Fruit fly (Drosophila melanogaster) whole organism, embryonic: ENCODE measurements around the gene CG33769.

Source experiments
- CG16813 ChIP-seq: fragments of 200-800 bp; sonication (Bioruptor generic); IDR thresholded peaks from 3 replicates; pipeline ENCODE4 v1.3.6; 2022; ENCODE audit warnings: missing biosample characterization, missing genetic modification characterization; ENCODE audit not compliant: partially characterized antibody
- cad ChIP-seq: fragments of >200 bp; optimal IDR thresholded peaks from 2 replicates; lab custom pipeline; 2017; ENCODE audit warnings: missing biosample characterization, missing genetic modification characterization
- stc ChIP-seq: fragments of 200-800 bp; sonication (Bioruptor generic); IDR thresholded peaks from 2 replicates; pipeline ENCODE4 v1.3.6; 2022; ENCODE audit warnings: missing biosample characterization, missing genetic modification characterization

DNA sequence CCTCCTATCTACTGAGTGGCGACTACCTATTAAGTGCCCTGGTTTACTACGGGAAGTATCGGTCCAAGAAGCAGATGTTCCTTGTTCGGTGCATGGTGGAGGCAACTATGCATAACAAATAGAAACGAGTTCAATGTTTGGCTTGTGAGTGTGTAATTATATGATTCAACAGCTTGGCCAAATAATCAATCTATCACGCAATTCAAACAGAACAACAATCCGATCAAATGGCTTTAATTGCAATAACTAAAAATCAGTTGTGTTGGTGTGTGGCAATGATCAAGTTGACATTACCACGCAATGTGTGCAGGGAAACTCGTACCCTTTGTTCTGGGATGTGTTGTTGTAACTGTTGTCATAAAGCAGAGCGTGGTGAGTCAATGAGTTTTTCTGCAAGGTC, at the start of gene CG33769:
- TF ChIP-seq cad (GFP tag; lab: Kevin White, UChicago): no peak
- no peak for TF ChIP-seq CG16813 (GFP tag; lab: Robert Waterston, UW)
- no peak for TF ChIP-seq stc (GFP tag; lab: Robert Waterston, UW)
